ENCODE assay signal across 1 fruit fly cellular context in genomic region chr3R:11352912-11353838, dm6.
TF ChIP-seq lines count a peak whose summit lies in the region.

Gene KP78a (minus strand): TSS chr3R:11353131.
Gene KP78b (minus strand): TSS chr3R:11353131.

TF ChIP-seq in whole organism, embryonic, 481 proteins besides CTCF, POLR2A, EP300 and RAD21 (continued from another document):
- peak; percentile 92 for TF ChIP-seq Nf-YA (GFP tag; IDR thresholded peaks at IDR 0.05; lab: Robert Waterston, UW)
- TF ChIP-seq H2.0 (GFP tag; IDR thresholded peaks at IDR 0.05; lab: Robert Waterston, UW), result no peak
- no peak for TF ChIP-seq az2 (GFP tag; optimal IDR thresholded peaks at IDR 0.05; lab: Kevin White, UChicago)
- TF ChIP-seq pros (GFP tag; optimal IDR thresholded peaks at IDR 0.05; lab: Kevin White, UChicago), result peak; percentile 100
- TF ChIP-seq gfzf (GFP tag; optimal IDR thresholded peaks at IDR 0.05; lab: Kevin White, UChicago), result no peak
- TF ChIP-seq chm (GFP tag; IDR thresholded peaks at IDR 0.05; lab: Robert Waterston, UW), result no peak
- TF ChIP-seq Bgb (GFP tag; IDR thresholded peaks at IDR 0.05; lab: Robert Waterston, UW; ENCODE audit: partially characterized antibody), result peak; percentile 23; the same call in 1 of the 2 replicates
- peak; percentile 35 for TF ChIP-seq kni (GFP tag; optimal IDR thresholded peaks at IDR 0.05; lab: Kevin White, UChicago)
- TF ChIP-seq crol (GFP tag; IDR thresholded peaks at IDR 0.05; lab: Robert Waterston, UW), result peak; percentile 19; the same call in 1 of the 2 replicates
- TF ChIP-seq Trl (optimal IDR thresholded peaks at IDR 0.05; lab: Kevin White, UChicago), result peak; percentile 85 to 95
- TF ChIP-seq Trl (GFP tag; optimal IDR thresholded peaks at IDR 0.05; lab: Kevin White, UChicago), result no peak
- TF ChIP-seq CG16813 (GFP tag; IDR thresholded peaks at IDR 0.05; lab: Robert Waterston, UW; ENCODE audit: partially characterized antibody), result 0 out of 3 replicates have a peak, but pooled peaks have one; percentile 31
- no peak for TF ChIP-seq psq (GFP tag; optimal IDR thresholded peaks at IDR 0.05; lab: Kevin White, UChicago)
- TF ChIP-seq CG4424 (GFP tag; optimal IDR thresholded peaks at IDR 0.05; lab: Kevin White, UChicago), result no peak
TF ChIP-seq in whole organism, embryonic: peak in this region for 60.
